Worm (Caenorhabditis elegans) whole organism, dauer: ENCODE measurements around the gene ubh-2.

ENCODE experiments used
- unc-62 ChIP-seq: sonication (generic microtip); optimal IDR thresholded peaks from 2 replicates; lab custom pipeline; 2017; ENCODE audit warnings: missing biosample characterization, missing genetic modification reagents, missing genetic modification characterization

ubh-2 gene

ce11 chrV:6504131-6504827 is 5.3 kb downstream of the ubh-2 start, which contains the start of gene moc-2:
moc-2 (minus strand) TSS chrV:6504181.
- no peak for TF ChIP-seq unc-62 (GFP tag; lab: Kevin White, UChicago)

ce11 chrV:6503158-6503557 is 6.5 kb downstream of the ubh-2 start:
- TF ChIP-seq unc-62 (GFP tag; lab: Kevin White, UChicago): no peak

ce11 chrV:6498903-6499302 is 10.7 kb downstream of the ubh-2 start, which contains the start of gene W01A11.1:
W01A11.1 (plus strand) TSS chrV:6499224.
- no peak for TF ChIP-seq unc-62 (GFP tag; lab: Kevin White, UChicago)

- TF ChIP-seq unc-62 (GFP tag; lab: Kevin White, UChicago): no peak
These were observed 11.2 kb downstream of the ubh-2 start for ce11 chrV:6498441-6498840.

ce11 chrV:6496611-6497158 is 12.9 kb downstream of the ubh-2 start, which contains the start of gene dgtr-1:
dgtr-1 (plus strand) TSS chrV:6497108.
- no peak for TF ChIP-seq unc-62 (GFP tag; lab: Kevin White, UChicago)

ce11 chrV:6495353-6495752 is 14.3 kb downstream of the ubh-2 start:
- no peak for TF ChIP-seq unc-62 (GFP tag; lab: Kevin White, UChicago)

- TF ChIP-seq unc-62 (GFP tag; lab: Kevin White, UChicago): no peak
These were observed 15.8 kb downstream of the ubh-2 start, which contains the start of gene cpt-6 for ce11 chrV:6493821-6494220. cpt-6 (minus strand) TSS chrV:6493921.

ce11 chrV:6492497-6492896 is 17.1 kb downstream of the ubh-2 start:
- no peak for TF ChIP-seq unc-62 (GFP tag; lab: Kevin White, UChicago)

ce11 chrV:6488849-6489248 is 20.8 kb downstream of the ubh-2 start, which contains the start of gene lec-10:
lec-10 (minus strand) TSS chrV:6489120.
- TF ChIP-seq unc-62 (GFP tag; lab: Kevin White, UChicago): no peak

- TF ChIP-seq unc-62 (GFP tag; lab: Kevin White, UChicago): no peak
These were observed 21.7 kb downstream of the ubh-2 start for ce11 chrV:6487878-6488277.

- no peak for TF ChIP-seq unc-62 (GFP tag; lab: Kevin White, UChicago)
These were observed 24.5 kb downstream of the ubh-2 start for ce11 chrV:6485109-6485508.

- TF ChIP-seq unc-62 (GFP tag; lab: Kevin White, UChicago): no peak
These were observed 33.6 kb downstream of the ubh-2 start for ce11 chrV:6476026-6476425.

ce11 chrV:6471208-6471607 is 38.4 kb downstream of the ubh-2 start:
- no peak for TF ChIP-seq unc-62 (GFP tag; lab: Kevin White, UChicago)

ce11 chrV:6467676-6468075 is 41.9 kb downstream of the ubh-2 start:
- no peak for TF ChIP-seq unc-62 (GFP tag; lab: Kevin White, UChicago)

ce11 chrV:6464765-6465164 is 44.9 kb downstream of the ubh-2 start, which contains the start of gene unc-83:
unc-83 (plus strand) TSS chrV:6465065.
- TF ChIP-seq unc-62 (GFP tag; lab: Kevin White, UChicago): no peak

ce11 chrV:6464238-6464637 is 45.4 kb downstream of the ubh-2 start:
- no peak for TF ChIP-seq unc-62 (GFP tag; lab: Kevin White, UChicago)

- TF ChIP-seq unc-62 (GFP tag; lab: Kevin White, UChicago): no peak
These were observed 47.0 kb downstream of the ubh-2 start for ce11 chrV:6462606-6463005.
